Fruit fly (Drosophila melanogaster) whole organism, embryonic: Measurements from ENCODE around the gene Dis3.

ENCODE experiments used
- Aef1 ChIP-seq: fragments of 200-800 bp; sonication (Bioruptor generic); IDR thresholded peaks from 3 replicates; pipeline ENCODE4 v1.3.6; 2022; ENCODE audit warnings: missing biosample characterization, missing genetic modification characterization
- Blimp-1 ChIP-seq: fragments of 200-800 bp; sonication (Bioruptor generic); optimal IDR thresholded peaks from 3 replicates; lab custom pipeline; 2018; ENCODE audit warnings: missing biosample characterization, missing genetic modification characterization, mild to moderate bottlenecking, moderate library complexity, missing genetic modification reagents
- BtbVII ChIP-seq: fragments of 200-800 bp; sonication (Bioruptor generic); optimal IDR thresholded peaks from 3 replicates; lab custom pipeline; 2017; ENCODE audit warnings: missing biosample characterization, mild to moderate bottlenecking, missing genetic modification characterization
- CG10267 ChIP-seq: fragments of 200-800 bp; sonication (Bioruptor generic); optimal IDR thresholded peaks from 2 replicates; lab custom pipeline; 2018; ENCODE audit warnings: missing biosample characterization, mild to moderate bottlenecking, missing genetic modification characterization, moderate library complexity
- CG10431 ChIP-seq: fragments of 200-800 bp; sonication (Bioruptor generic); optimal IDR thresholded peaks from 3 replicates; lab custom pipeline; 2018; ENCODE audit warnings: missing biosample characterization, mild to moderate bottlenecking, missing genetic modification characterization
- CG10462 ChIP-seq: fragments of 200-800 bp; sonication (Bioruptor generic); optimal IDR thresholded peaks from 2 replicates; lab custom pipeline; 2016; ENCODE audit warnings: missing biosample characterization, missing genetic modification characterization
- CG11093 ChIP-seq: fragments of 200-800 bp; sonication (Bioruptor generic); IDR thresholded peaks from 3 replicates; pipeline ENCODE4 v1.3.6; 2022; ENCODE audit warnings: missing biosample characterization, missing genetic modification characterization
- CG14710 ChIP-seq: fragments of 200-800 bp; sonication (Bioruptor generic); optimal IDR thresholded peaks from 3 replicates; lab custom pipeline; 2019; ENCODE audit warnings: missing biosample characterization, mild to moderate bottlenecking, missing genetic modification characterization, moderate library complexity
- CG15696 ChIP-seq: fragments of 200-800 bp; sonication (Bioruptor generic); optimal IDR thresholded peaks from 2 replicates; lab custom pipeline; 2019; ENCODE audit warnings: missing biosample characterization, mild to moderate bottlenecking, missing genetic modification characterization, moderate library complexity
- CG17359 ChIP-seq: fragments of 200-800 bp; sonication (Bioruptor generic); optimal IDR thresholded peaks from 3 replicates; lab custom pipeline; 2018; ENCODE audit warnings: missing biosample characterization, mild to moderate bottlenecking, missing genetic modification characterization, moderate library complexity
- CG17912 ChIP-seq: fragments of 200-800 bp; sonication (Bioruptor generic); optimal IDR thresholded peaks from 2 replicates; lab custom pipeline; 2018; ENCODE audit warnings: missing biosample characterization, mild to moderate bottlenecking, missing genetic modification characterization
- CG18764 ChIP-seq: fragments of 200-800 bp; sonication (Bioruptor generic); optimal IDR thresholded peaks from 3 replicates; lab custom pipeline; 2016; ENCODE audit warnings: missing biosample characterization, missing genetic modification characterization
- CG2712 ChIP-seq: fragments of 200-800 bp; optimal IDR thresholded peaks from 3 replicates; lab custom pipeline; 2019; ENCODE audit warnings: missing biosample characterization, mild to moderate bottlenecking, missing genetic modification characterization, moderate library complexity
- CG31365 ChIP-seq: fragments of 200-800 bp; sonication (Bioruptor generic); optimal IDR thresholded peaks from 2 replicates; lab custom pipeline; 2018; ENCODE audit warnings: missing biosample characterization, mild to moderate bottlenecking, missing genetic modification characterization
- CG32772 ChIP-seq: fragments of 200-800 bp; sonication (Bioruptor generic); IDR thresholded peaks from 2 replicates; pipeline ENCODE4 v1.3.6; 2022; ENCODE audit warnings: missing biosample characterization, missing genetic modification characterization
- CG42726 ChIP-seq: fragments of 200-800 bp; sonication (Bioruptor generic); IDR thresholded peaks from 2 replicates; pipeline ENCODE4 v1.3.6; 2022; ENCODE audit warnings: missing biosample characterization, missing genetic modification characterization; ENCODE audit not compliant: partially characterized antibody
- CG6689 ChIP-seq: fragments of 200-800 bp; sonication (Bioruptor generic); IDR thresholded peaks from 2 replicates; pipeline ENCODE4 v1.3.6; 2022; ENCODE audit warnings: missing biosample characterization, missing genetic modification characterization
- CG8359 ChIP-seq: fragments of 200-800 bp; sonication (Bioruptor generic); optimal IDR thresholded peaks from 2 replicates; lab custom pipeline; 2017; ENCODE audit warnings: missing biosample characterization, mild to moderate bottlenecking, missing genetic modification characterization, borderline replicate concordance
- CG8924 ChIP-seq: fragments of 200-800 bp; optimal IDR thresholded peaks from 3 replicates; lab custom pipeline; 2019; ENCODE audit warnings: missing biosample characterization, mild to moderate bottlenecking, missing genetic modification characterization, moderate library complexity
- CG9817 ChIP-seq: fragments of 200-800 bp; sonication (Bioruptor generic); optimal IDR thresholded peaks from 2 replicates; lab custom pipeline; 2018; ENCODE audit warnings: missing biosample characterization, mild to moderate bottlenecking, missing genetic modification characterization, moderate library complexity
- CG9876 ChIP-seq: fragments of 200-800 bp; sonication (Bioruptor generic); optimal IDR thresholded peaks from 2 replicates; lab custom pipeline; 2016; ENCODE audit warnings: missing biosample characterization, missing genetic modification characterization
- Deaf1 ChIP-seq: fragments of 200-800 bp; optimal IDR thresholded peaks from 3 replicates; lab custom pipeline; 2019; ENCODE audit warnings: missing biosample characterization, mild to moderate bottlenecking, missing genetic modification characterization, moderate library complexity
- Dip2 ChIP-seq: fragments of 200-800 bp; sonication (Bioruptor generic); IDR thresholded peaks from 2 replicates; pipeline ENCODE4 v1.3.6; 2022; ENCODE audit warnings: missing biosample characterization, missing genetic modification characterization
- Dll ChIP-seq: fragments of 200-800 bp; sonication (Bioruptor generic); IDR thresholded peaks from 4 replicates; pipeline ENCODE4 v1.3.6; 2022; ENCODE audit warnings: missing biosample characterization, missing genetic modification characterization; ENCODE audit not compliant: partially characterized antibody
- Drgx ChIP-seq: fragments of 200-800 bp; sonication (Bioruptor generic); IDR thresholded peaks from 2 replicates; pipeline ENCODE4 v1.3.6; 2022; ENCODE audit warnings: missing biosample characterization, missing genetic modification characterization
- Eip74EF ChIP-seq, 2 experiments: fragments of 200-800 bp in 1 of 2; fragments of >200 bp in 1 of 2; sonication (Bioruptor generic) in 1 of 2; optimal IDR thresholded peaks; 2 replicates each; lab custom pipeline; 2017 to 2019; ENCODE audit warnings: missing biosample characterization in 2 of 2, missing genetic modification characterization in 2 of 2, mild to moderate bottlenecking in 1 of 2, moderate library complexity in 1 of 2
- HHEX ChIP-seq: fragments of 200-800 bp; sonication (Bioruptor generic); optimal IDR thresholded peaks from 3 replicates; lab custom pipeline; 2017; ENCODE audit warnings: missing biosample characterization, mild to moderate bottlenecking, missing genetic modification characterization, missing genetic modification reagents
- Hr3 ChIP-seq: fragments of 200-800 bp; sonication (Bioruptor generic); optimal IDR thresholded peaks from 3 replicates; lab custom pipeline; 2016; ENCODE audit warnings: missing biosample characterization, missing genetic modification characterization
- MBD-R2 ChIP-seq: fragments of 200-800 bp; sonication (Bioruptor generic); IDR thresholded peaks from 2 replicates; pipeline ENCODE4 v1.3.6; 2022; ENCODE audit warnings: missing biosample characterization, missing genetic modification characterization
- Mrtf ChIP-seq: fragments of 200-800 bp; sonication (Bioruptor generic); IDR thresholded peaks from 3 replicates; pipeline ENCODE4 v1.3.6; 2022; ENCODE audit warnings: missing biosample characterization, missing genetic modification characterization
- NC2α ChIP-seq: fragments of 200-800 bp; sonication (Bioruptor generic); optimal IDR thresholded peaks from 2 replicates; lab custom pipeline; 2016; ENCODE audit warnings: missing biosample characterization, missing genetic modification characterization
- NFAT ChIP-seq: fragments of 200-800 bp; sonication (Bioruptor generic); IDR thresholded peaks from 2 replicates; pipeline ENCODE4 v1.3.6; 2022; ENCODE audit warnings: missing biosample characterization, missing genetic modification characterization
- Pdp1 ChIP-seq, 2 experiments: fragments of 200-800 bp; sonication (Bioruptor generic); optimal IDR thresholded peaks; 3 replicates each; lab custom pipeline; 2016; ENCODE audit warnings: missing biosample characterization in 2 of 2, missing genetic modification characterization in 2 of 2, mild to moderate bottlenecking in 1 of 2, moderate library complexity in 1 of 2
- Ptx1 ChIP-seq: fragments of 200-800 bp; sonication (Bioruptor generic); IDR thresholded peaks from 2 replicates; pipeline ENCODE4 v1.3.6; 2022; ENCODE audit warnings: missing biosample characterization, missing genetic modification characterization
- TFAM ChIP-seq: fragments of 200-800 bp; sonication (Bioruptor generic); optimal IDR thresholded peaks from 2 replicates; lab custom pipeline; 2017; ENCODE audit warnings: missing biosample characterization, missing genetic modification characterization, inconsistent platforms
- aop ChIP-seq: fragments of 200-800 bp; sonication (Bioruptor generic); IDR thresholded peaks from 2 replicates; pipeline ENCODE4 v1.3.6; 2022; ENCODE audit warnings: missing biosample characterization, missing genetic modification characterization
- btn ChIP-seq: fragments of 200-800 bp; sonication (Bioruptor generic); optimal IDR thresholded peaks from 2 replicates; lab custom pipeline; 2016; ENCODE audit warnings: missing biosample characterization, missing genetic modification characterization
- chinmo ChIP-seq: fragments of 200-800 bp; sonication (Bioruptor generic); IDR thresholded peaks from 4 replicates; pipeline ENCODE4 v1.3.6; 2022; ENCODE audit warnings: missing biosample characterization, missing genetic modification characterization; ENCODE audit not compliant: partially characterized antibody
- danr ChIP-seq: fragments of 200-800 bp; sonication (Bioruptor generic); IDR thresholded peaks from 2 replicates; pipeline ENCODE4 v1.3.6; 2022; ENCODE audit warnings: missing biosample characterization, missing genetic modification characterization
- ewg ChIP-seq: fragments of 200-800 bp; sonication (Bioruptor generic); optimal IDR thresholded peaks from 3 replicates; lab custom pipeline; 2017; ENCODE audit warnings: mild to moderate bottlenecking, missing biosample characterization, missing genetic modification reagents, missing genetic modification characterization
- exex ChIP-seq: fragments of 200-800 bp; sonication (Bioruptor generic); optimal IDR thresholded peaks from 4 replicates; lab custom pipeline; 2018; ENCODE audit warnings: missing biosample characterization, mild to moderate bottlenecking, missing genetic modification characterization, moderate library complexity
- fd102C ChIP-seq: fragments of 200-800 bp; sonication (Bioruptor generic); optimal IDR thresholded peaks from 2 replicates; lab custom pipeline; 2018; ENCODE audit warnings: missing biosample characterization, mild to moderate bottlenecking, missing genetic modification characterization, moderate library complexity
- gce ChIP-seq: fragments of 200-800 bp; sonication (Bioruptor generic); IDR thresholded peaks from 3 replicates; pipeline ENCODE4 v1.3.6; 2022; ENCODE audit warnings: missing biosample characterization, missing genetic modification characterization
- gfzf ChIP-seq: fragments of 200-800 bp; sonication (Bioruptor generic); optimal IDR thresholded peaks from 2 replicates; lab custom pipeline; 2016; ENCODE audit warnings: missing biosample characterization, mild to moderate bottlenecking, missing genetic modification characterization, moderate library complexity
- grn ChIP-seq: fragments of 200-800 bp; sonication (Bioruptor generic); optimal IDR thresholded peaks from 3 replicates; lab custom pipeline; 2017; ENCODE audit warnings: missing biosample characterization, missing genetic modification characterization
- hkb ChIP-seq, 2 experiments: fragments of 200-800 bp in 1 of 2; fragments of >200 bp in 1 of 2; sonication (Bioruptor generic) in 1 of 2; IDR thresholded peaks in 1 of 2; optimal IDR thresholded peaks in 1 of 2; 2 replicates each; pipeline versions ENCODE4 v1.3.6 to Lab custom; 2017 to 2022; ENCODE audit warnings: missing biosample characterization in 1 of 2, missing genetic modification characterization in 1 of 2
- pum ChIP-seq: fragments of 200-800 bp; sonication (Bioruptor generic); optimal IDR thresholded peaks from 2 replicates; lab custom pipeline; 2016; ENCODE audit warnings: missing biosample characterization, missing genetic modification characterization
- shn ChIP-seq: fragments of 200-800 bp; sonication (Bioruptor generic); optimal IDR thresholded peaks from 3 replicates; lab custom pipeline; 2016; ENCODE audit warnings: missing biosample characterization, missing genetic modification characterization
- wek ChIP-seq: fragments of 200-800 bp; sonication (Bioruptor generic); optimal IDR thresholded peaks from 3 replicates; lab custom pipeline; 2018; ENCODE audit warnings: missing biosample characterization, mild to moderate bottlenecking, missing genetic modification characterization, moderate library complexity
- zen ChIP-seq: fragments of 200-800 bp; sonication (Bioruptor generic); optimal IDR thresholded peaks from 3 replicates; lab custom pipeline; 2018; ENCODE audit warnings: missing biosample characterization, mild to moderate bottlenecking, missing genetic modification characterization, moderate library complexity

Dis3 gene

dm6 chr3R:24298534-24298936 is 34.7 kb upstream of the Dis3 start (continued):
- no peak for TF ChIP-seq Drgx (GFP tag; lab: Robert Waterston, UW)
- peak in 1 of 2 experiments; percentile 5 for TF ChIP-seq Pdp1 (GFP tag; optimal IDR thresholded peaks at IDR 0.05; lab: Kevin White, UChicago)
- TF ChIP-seq Mrtf (GFP tag; lab: Robert Waterston, UW): no peak
- no peak for TF ChIP-seq CG31365 (tag; lab: Kevin White, UChicago)
- no peak for TF ChIP-seq NFAT (GFP tag; lab: Robert Waterston, UW)
- TF ChIP-seq CG9876 (GFP tag; lab: Kevin White, UChicago): no peak
- TF ChIP-seq Blimp-1 (GFP tag; lab: Kevin White, UChicago): peak; percentile 24
- TF ChIP-seq CG10431 (GFP tag; lab: Kevin White, UChicago): no peak
- no peak for TF ChIP-seq CG42726 (GFP tag; lab: Robert Waterston, UW)
- no peak for TF ChIP-seq btn
- peak; percentile 44 for TF ChIP-seq CG6689
- no peak for TF ChIP-seq shn (GFP tag; lab: Kevin White, UChicago)
- no peak for TF ChIP-seq danr (GFP tag; lab: Robert Waterston, UW)
- TF ChIP-seq CG32772 (GFP tag; lab: Robert Waterston, UW): no peak
- peak in 1 of 2 experiments; percentile 36 for TF ChIP-seq Eip74EF (GFP tag; optimal IDR thresholded peaks at IDR 0.05; lab: Kevin White, UChicago)
- TF ChIP-seq CG18764: no peak
- no peak for TF ChIP-seq fd102C (GFP tag; lab: Kevin White, UChicago)
- TF ChIP-seq hkb (optimal IDR thresholded peaks at IDR 0.05; lab: Kevin White, UChicago): no peak
- peak; percentile 48 for TF ChIP-seq hkb (GFP tag; IDR thresholded peaks at IDR 0.05; lab: Robert Waterston, UW)
- TF ChIP-seq ewg (GFP tag; lab: Kevin White, UChicago): no peak
- TF ChIP-seq Aef1 (GFP tag; lab: Robert Waterston, UW): peak; percentile 47; the same call in 1 of the 3 replicates
- TF ChIP-seq MBD-R2 (GFP tag; lab: Robert Waterston, UW): no peak
- TF ChIP-seq HHEX: peak; percentile 2
- TF ChIP-seq CG15696 (tag; lab: Kevin White, UChicago): peak; percentile 13
- peak; percentile 18 for TF ChIP-seq zen (tag; lab: Kevin White, UChicago)
- TF ChIP-seq CG8359 (GFP tag; lab: Kevin White, UChicago): no peak
- no peak for TF ChIP-seq CG9817 (tag; lab: Kevin White, UChicago)
- peak; percentile 16 for TF ChIP-seq grn (GFP tag; lab: Kevin White, UChicago)
- peak; percentile 28 for TF ChIP-seq Hr3
- peak; percentile 31 for TF ChIP-seq CG17359 (tag; lab: Kevin White, UChicago)
- TF ChIP-seq Ptx1 (GFP tag; lab: Robert Waterston, UW): no peak
- TF ChIP-seq wek (GFP tag; lab: Kevin White, UChicago): peak; percentile 52
- no peak for TF ChIP-seq TFAM (GFP tag; lab: Kevin White, UChicago)
- peak; percentile 26 for TF ChIP-seq CG14710 (tag; lab: Kevin White, UChicago)
- peak; percentile 12 for TF ChIP-seq CG10267 (tag; lab: Kevin White, UChicago)
- TF ChIP-seq NC2α (GFP tag; lab: Kevin White, UChicago): no peak
- no peak for TF ChIP-seq gce (GFP tag; lab: Robert Waterston, UW)
- TF ChIP-seq CG8924: no peak
- no peak for TF ChIP-seq Deaf1 (tag; lab: Kevin White, UChicago)
- TF ChIP-seq Dip2 (GFP tag; lab: Robert Waterston, UW): no peak
- no peak for TF ChIP-seq Dll (GFP tag; lab: Robert Waterston, UW)
- no peak for TF ChIP-seq CG17912 (GFP tag; lab: Kevin White, UChicago)
- peak; percentile 54 for TF ChIP-seq CG2712 (tag; lab: Kevin White, UChicago)
- TF ChIP-seq aop (GFP tag; lab: Robert Waterston, UW): no peak
- TF ChIP-seq BtbVII: peak; percentile 8
- no peak for TF ChIP-seq gfzf
- TF ChIP-seq chinmo: peak; percentile 62; the same call in 1 of the 4 replicates
- no peak for TF ChIP-seq exex (tag; lab: Kevin White, UChicago)
- TF ChIP-seq pum (GFP tag; lab: Kevin White, UChicago): no peak
- no peak for TF ChIP-seq CG11093
- no peak for TF ChIP-seq CG10462
